Worm (Caenorhabditis elegans) whole organism, young adult: ENCODE data around the gene Y14H12A.1.

Source experiments
- ama-1 ChIP-seq, 3 experiments: fragments of 150-350 bp in 1 of 3; sonication (generic microtip) in 2 of 3; optimal IDR thresholded peaks; 2 replicates each; lab custom pipeline; 2014 to 2018; ENCODE audit warnings: missing biosample characterization in 2 of 3, missing genetic modification characterization in 2 of 3, missing genetic modification reagents in 2 of 3
- egl-44 ChIP-seq: fragments of 200-800 bp; sonication (Bioruptor generic); IDR thresholded peaks from 2 replicates; pipeline ENCODE4 v1.3.6; 2022; ENCODE audit warnings: missing genetic modification reagents, missing genetic modification characterization, missing compliant biosample characterization
- ets-4 ChIP-seq: fragments of 200-800 bp; sonication (Bioruptor generic); optimal IDR thresholded peaks from 2 replicates; lab custom pipeline; 2018; ENCODE audit warnings: mild to moderate bottlenecking, missing genetic modification characterization, missing compliant biosample characterization
- mel-28 ChIP-seq: sonication (generic microtip); optimal IDR thresholded peaks from 2 replicates; lab custom pipeline; 2016; ENCODE audit warnings: borderline replicate concordance, mild to moderate bottlenecking, missing genetic modification characterization, missing compliant biosample characterization
- nhr-179 ChIP-seq: sonication (generic microtip); optimal IDR thresholded peaks from 2 replicates; lab custom pipeline; 2016; ENCODE audit warnings: mild to moderate bottlenecking, missing genetic modification characterization, missing compliant biosample characterization
- pha-4 ChIP-seq: fragments of 150-350 bp; sonication (generic microtip); optimal IDR thresholded peaks from 2 replicates; lab custom pipeline; 2014; ENCODE audit warnings: missing biosample characterization, missing genetic modification reagents, missing genetic modification characterization
- unc-62 ChIP-seq: fragments of 150-350 bp; optimal IDR thresholded peaks from 2 replicates; lab custom pipeline; 2014; ENCODE audit warnings: missing biosample characterization, missing genetic modification reagents, missing genetic modification characterization
- ztf-18 ChIP-seq: sonication (generic microtip); optimal IDR thresholded peaks from 2 replicates; lab custom pipeline; 2016; ENCODE audit warnings: missing genotype, mild to moderate bottlenecking, missing genetic modification characterization, missing compliant biosample characterization

- no peak for TF ChIP-seq ets-4 (GFP tag; lab: Kevin White, UChicago)
- TF ChIP-seq egl-44, result no peak
- TF ChIP-seq pha-4 (tag; lab: Kevin White, UChicago), result no peak
- no peak for TF ChIP-seq mel-28 (tag; lab: Kevin White, UChicago)
- TF ChIP-seq unc-62, result no peak
- TF ChIP-seq ztf-18 (tag; lab: Kevin White, UChicago), result no peak
- TF ChIP-seq ama-1 (optimal IDR thresholded peaks at IDR 0.05; lab: Kevin White, UChicago), result no peak
- no peak for TF ChIP-seq ama-1 (GFP tag; optimal IDR thresholded peaks at IDR 0.05; lab: Kevin White, UChicago)
- no peak for TF ChIP-seq nhr-179 (tag; lab: Kevin White, UChicago)
These were observed 6.5 kb downstream of the Y14H12A.1 start for ce11 chrII:3999537-3999936.
